Worm (Caenorhabditis elegans) whole organism, dauer: ENCODE measurements around the gene F59A7.11.

Experiments used
- unc-62 ChIP-seq: sonication (generic microtip); optimal IDR thresholded peaks from 2 replicates; lab custom pipeline; 2017; ENCODE audit warnings: missing biosample characterization, missing genetic modification reagents, missing genetic modification characterization

F59A7.11 gene

ce11 chrV:2013824-2014223 lies at the start of gene F59A7.11:
Gene F59A7.11, minus strand, starts transcription at chrV:2013924.
- no peak for TF ChIP-seq unc-62 (GFP tag; lab: Kevin White, UChicago)

DNA sequence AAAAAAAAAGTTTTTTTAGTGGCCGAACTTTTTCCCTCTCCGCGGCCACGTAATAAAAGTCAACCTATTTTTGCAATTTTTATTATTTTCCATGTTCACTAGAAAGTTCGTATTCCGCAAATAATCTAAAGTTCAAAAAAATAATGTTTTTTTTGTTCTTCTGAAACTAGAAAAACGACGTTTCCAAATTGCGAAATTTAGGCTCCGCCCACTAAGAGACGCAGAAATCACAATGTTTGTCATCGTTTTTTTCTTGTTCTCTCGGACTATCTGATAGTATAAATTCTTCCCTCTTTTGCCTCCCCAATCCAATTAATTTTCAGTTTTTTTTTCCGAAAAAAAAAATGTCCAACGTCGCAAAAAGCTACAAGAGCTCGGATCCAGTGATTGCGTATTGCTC lies 43.6 kb upstream of the F59A7.11 start, which contains the start of gene comt-3:
Gene comt-3, plus strand, starts transcription at position 214 of the 400 bp plus-strand sequence.
- no peak for TF ChIP-seq unc-62 (GFP tag; lab: Kevin White, UChicago)

DNA sequence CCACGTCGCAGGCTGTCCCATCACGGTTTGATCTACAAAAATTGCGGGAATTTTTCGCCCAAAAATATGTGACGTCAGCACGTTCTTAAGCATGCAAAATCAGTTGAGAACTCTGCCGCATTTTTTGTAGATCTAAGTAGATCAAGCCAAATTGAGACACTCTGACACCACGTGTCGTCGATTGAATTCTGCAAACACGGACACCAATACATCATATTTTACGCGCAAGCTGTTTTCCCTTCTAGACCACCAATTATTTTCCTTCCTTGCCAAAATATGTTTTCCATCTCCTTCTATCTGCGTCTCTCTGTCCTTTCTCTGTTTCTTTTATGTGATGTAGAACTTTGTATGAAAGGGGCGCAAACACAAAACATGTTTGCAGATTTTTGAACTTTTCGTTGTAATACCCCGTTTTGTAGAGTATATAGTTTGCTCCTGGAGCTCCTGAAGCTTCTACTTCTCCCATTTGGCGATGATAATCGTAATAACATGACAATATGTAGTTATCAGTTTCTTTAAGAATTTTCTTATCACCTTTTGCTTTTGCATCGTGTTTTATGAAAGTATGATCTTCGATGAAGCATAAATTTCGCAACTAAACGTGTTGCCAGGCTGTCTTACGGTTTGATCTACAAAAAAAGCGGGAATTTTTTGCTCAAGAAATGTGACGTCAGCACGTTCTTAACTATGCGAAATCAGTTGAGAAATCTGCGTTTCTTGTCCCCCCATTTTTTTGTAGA lies 42.2 kb upstream of the F59A7.11 start:
- TF ChIP-seq unc-62 (GFP tag; lab: Kevin White, UChicago): no peak

ce11 chrV:2054254-2054653 lies 40.5 kb upstream of the F59A7.11 start:
- TF ChIP-seq unc-62 (GFP tag; lab: Kevin White, UChicago): no peak

DNA sequence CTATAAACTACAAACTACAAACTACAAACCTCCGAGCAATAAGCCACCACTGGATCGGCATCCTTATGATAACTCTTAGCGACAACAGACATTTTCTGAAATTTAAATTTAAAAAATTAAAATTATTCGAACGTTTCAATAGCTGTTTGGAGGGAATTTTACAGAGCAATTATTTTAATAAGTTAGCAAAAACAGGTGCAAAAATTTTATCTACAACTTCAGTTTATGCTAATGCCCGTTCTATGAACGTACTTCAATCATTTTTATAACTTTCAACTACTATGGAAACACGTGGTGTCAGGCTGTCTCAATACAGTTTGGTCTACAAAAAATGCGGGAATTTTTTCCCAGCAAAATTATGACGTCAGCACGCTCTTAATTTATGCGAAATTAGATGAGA lies 39.8 kb upstream of the F59A7.11 start, which contains the start of gene comt-5:
Gene comt-5, minus strand, starts transcription at position 101 of the 400 bp plus-strand sequence.
- TF ChIP-seq unc-62 (GFP tag; lab: Kevin White, UChicago): no peak

- no peak for TF ChIP-seq unc-62 (GFP tag; lab: Kevin White, UChicago)
These were observed 37.8 kb upstream of the F59A7.11 start, which contains the start of gene Y40B10A.11 for ce11 chrV:2051507-2051906. Gene Y40B10A.11, minus strand, starts transcription at chrV:2051607.

- TF ChIP-seq unc-62 (GFP tag; lab: Kevin White, UChicago): no peak
These were observed 37.1 kb upstream of the F59A7.11 start for ce11 chrV:2050790-2051189.

DNA sequence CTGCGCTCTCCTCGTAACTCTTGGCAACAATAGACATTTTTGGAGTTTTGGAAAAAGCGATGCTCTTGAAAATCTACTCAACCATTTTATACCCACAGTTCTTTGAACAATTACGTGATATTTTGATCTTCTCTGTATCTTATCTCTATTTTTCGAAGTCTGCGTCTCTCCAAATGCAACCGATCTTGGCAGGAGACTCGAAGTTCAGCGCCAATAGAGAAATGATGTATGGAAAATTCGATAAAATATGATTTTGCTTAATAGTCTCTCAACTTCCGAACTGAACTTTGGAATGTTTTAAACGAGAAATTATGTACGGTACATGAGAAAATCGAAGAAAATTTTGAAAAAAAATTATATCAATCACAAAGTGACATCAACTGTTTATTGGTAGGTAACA lies 36.4 kb upstream of the F59A7.11 start, which contains the start of gene comt-4:
Gene comt-4, minus strand, starts transcription at position 50 of the 400 bp plus-strand sequence.
- TF ChIP-seq unc-62 (GFP tag; lab: Kevin White, UChicago): no peak

- no peak for TF ChIP-seq unc-62 (GFP tag; lab: Kevin White, UChicago)
These were observed 32.2 kb upstream of the F59A7.11 start, which contains the start of gene Y40B10A.5 for ce11 chrV:2045956-2046355. Gene Y40B10A.5, minus strand, starts transcription at chrV:2046056.

DNA sequence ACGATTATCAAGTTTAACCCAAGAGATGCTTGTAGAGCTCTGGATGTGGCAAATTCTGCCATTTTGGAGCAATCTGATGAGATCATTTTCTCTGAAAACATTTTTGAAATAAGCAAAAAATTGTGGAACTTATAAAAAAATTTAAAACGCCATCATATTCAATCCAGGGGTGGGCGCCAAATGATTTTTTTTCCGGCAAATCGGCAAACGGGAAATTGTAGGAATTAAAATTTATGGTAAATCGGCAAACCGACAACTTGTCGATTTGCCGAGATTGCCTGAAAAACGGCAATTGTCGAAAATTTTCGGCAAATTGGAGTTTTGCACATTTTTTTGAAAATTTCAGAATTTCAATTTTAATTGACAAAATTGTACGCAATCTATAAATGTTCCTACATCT lies 21.8 kb upstream of the F59A7.11 start, which contains the start of gene srab-23:
Gene srab-23, minus strand, starts transcription at position 101 of the 400 bp plus-strand sequence.
- no peak for TF ChIP-seq unc-62 (GFP tag; lab: Kevin White, UChicago)

- no peak for TF ChIP-seq unc-62 (GFP tag; lab: Kevin White, UChicago)
These were observed 17.7 kb upstream of the F59A7.11 start, which contains the start of gene hil-6 for ce11 chrV:2031454-2031853. Gene hil-6, minus strand, starts transcription at chrV:2031554.

DNA sequence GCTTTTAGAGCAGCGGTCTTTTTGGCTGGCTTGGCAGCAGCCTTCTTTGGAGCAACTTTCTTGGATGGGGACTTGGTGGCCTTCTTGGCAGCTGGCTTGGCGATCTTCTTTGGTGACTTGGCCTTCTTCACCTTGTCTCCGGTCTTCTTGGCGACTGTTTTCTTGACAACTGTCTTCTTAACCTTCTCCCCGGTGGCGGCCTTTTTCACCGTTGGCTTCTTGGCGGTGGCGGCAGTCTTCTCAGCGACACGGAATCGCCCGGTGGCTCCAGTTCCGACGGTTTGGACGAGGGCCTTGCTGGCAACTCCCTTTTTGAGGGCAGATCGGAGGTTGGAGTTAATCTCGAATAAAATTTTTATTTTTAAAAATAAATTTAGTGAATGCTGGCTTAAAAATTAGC lies 16.9 kb upstream of the F59A7.11 start:
- no peak for TF ChIP-seq unc-62 (GFP tag; lab: Kevin White, UChicago)

ce11 chrV:2029877-2030276 lies 16.2 kb upstream of the F59A7.11 start, which contains the start of gene F59A7.12:
Gene F59A7.12, plus strand, starts transcription at chrV:2030177.
- no peak for TF ChIP-seq unc-62 (GFP tag; lab: Kevin White, UChicago)

DNA sequence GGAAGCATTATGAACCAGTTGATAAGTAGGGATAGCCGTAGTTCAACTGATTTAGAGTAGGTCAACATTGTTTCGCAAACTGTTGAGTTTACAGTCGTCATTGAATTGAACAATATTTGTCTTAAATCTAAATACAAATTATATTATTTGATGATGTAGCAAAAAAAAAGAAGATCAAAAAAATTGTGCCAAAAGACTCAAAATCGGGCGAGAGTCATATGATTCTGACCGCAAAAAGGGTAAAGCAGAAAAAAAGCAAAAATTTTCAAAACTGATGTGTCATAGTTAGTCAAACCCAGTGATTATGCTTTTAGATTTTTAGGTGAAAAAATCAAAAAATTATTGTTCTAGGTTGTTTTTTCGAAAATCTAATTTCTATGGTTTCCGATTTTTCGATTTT lies 14.1 kb upstream of the F59A7.11 start, which contains the start of gene srab-13:
Gene srab-13, minus strand, starts transcription at position 101 of the 400 bp plus-strand sequence.
- TF ChIP-seq unc-62 (GFP tag; lab: Kevin White, UChicago): no peak

DNA sequence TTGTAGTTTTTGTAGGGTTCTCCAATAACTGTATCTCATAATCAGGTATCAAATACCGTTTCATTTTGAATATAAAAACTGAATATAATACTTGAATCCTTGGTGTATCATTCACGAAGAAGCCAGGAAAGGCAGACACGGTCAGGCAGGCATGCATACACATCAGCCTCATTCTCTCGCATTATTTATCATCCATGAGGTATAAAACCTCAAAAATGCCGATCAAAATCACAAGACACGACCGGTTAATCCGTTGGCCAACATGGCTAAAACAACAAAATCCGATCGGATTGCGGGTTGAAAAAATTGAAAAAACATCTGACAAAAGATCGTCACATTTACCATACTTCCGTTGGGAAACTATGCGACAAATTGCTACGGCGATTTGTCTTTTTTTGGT lies 8.7 kb upstream of the F59A7.11 start, which contains the start of gene F59A7.5:
Gene F59A7.5, plus strand, starts transcription at position 301 of the 400 bp plus-strand sequence.
- no peak for TF ChIP-seq unc-62 (GFP tag; lab: Kevin White, UChicago)

ce11 chrV:2021283-2021682 lies 7.6 kb upstream of the F59A7.11 start:
- no peak for TF ChIP-seq unc-62 (GFP tag; lab: Kevin White, UChicago)
